Worm (Caenorhabditis elegans) whole organism, L4 larva: ENCODE data around the gene M03A1.3.
A peak's percentile ranks its signal among the peaks of the same experiment; 100 is the strongest.

Experiments used
- D1046.2 ChIP-seq: fragments of 200-800 bp; sonication (Bioruptor generic); IDR thresholded peaks from 2 replicates; pipeline ENCODE4 v1.3.6; 2022; ENCODE audit warnings: missing genetic modification characterization, missing compliant biosample characterization
- T20F7.1 ChIP-seq: fragments of 200-800 bp; sonication (Bioruptor generic); optimal IDR thresholded peaks from 2 replicates; lab custom pipeline; 2018; ENCODE audit warnings: mild to moderate bottlenecking, missing genetic modification characterization, missing compliant biosample characterization
- Y105C5A.15 ChIP-seq: fragments of 200-800 bp; sonication (Bioruptor generic); IDR thresholded peaks from 2 replicates; pipeline ENCODE4 v1.3.6; 2022; ENCODE audit warnings: missing genetic modification characterization, missing compliant biosample characterization
- Y5F2A.4 ChIP-seq: fragments of 200-800 bp; sonication (Bioruptor generic); optimal IDR thresholded peaks from 2 replicates; lab custom pipeline; 2018; ENCODE audit warnings: mild to moderate bottlenecking, missing genetic modification characterization, missing compliant biosample characterization
- aha-1 ChIP-seq: fragments of 150-350 bp; peaks from one replicate; lab custom pipeline; 2014; ENCODE audit warnings: missing biosample characterization, missing genetic modification characterization
- aly-2 ChIP-seq: sonication (generic microtip); optimal IDR thresholded peaks from 2 replicates; lab custom pipeline; 2018; ENCODE audit warnings: missing biosample characterization, missing genetic modification characterization
- ama-1 ChIP-seq: fragments of 150-350 bp; optimal IDR thresholded peaks from 2 replicates; lab custom pipeline; 2014; ENCODE audit warnings: inconsistent platforms, mixed read lengths
- attf-4 ChIP-seq: sonication (generic microtip); optimal IDR thresholded peaks from 3 replicates; lab custom pipeline; 2017; ENCODE audit warnings: missing biosample characterization, missing genetic modification characterization
- ceh-32 ChIP-seq: sonication (generic microtip); optimal IDR thresholded peaks from 2 replicates; lab custom pipeline; 2016; ENCODE audit warnings: mild to moderate bottlenecking, missing genetic modification characterization, missing compliant biosample characterization; ENCODE audit not compliant: poor library complexity
- ces-1 ChIP-seq: fragments of 150-350 bp; sonication (generic microtip); optimal IDR thresholded peaks from 4 replicates; lab custom pipeline; 2014; ENCODE audit warnings: missing biosample characterization, missing genetic modification reagents, missing genetic modification characterization
- ctbp-1 ChIP-seq: fragments of 200-800 bp; sonication (Bioruptor generic); IDR thresholded peaks from 2 replicates; pipeline ENCODE4 v1.3.6; 2022; ENCODE audit warnings: missing genetic modification reagents, missing genetic modification characterization, missing compliant biosample characterization
- daf-8 ChIP-seq: fragments of 200-800 bp; sonication (Bioruptor generic); IDR thresholded peaks from 2 replicates; pipeline ENCODE4 v1.3.6; 2022; ENCODE audit warnings: missing genetic modification characterization, missing compliant biosample characterization
- dmd-9 ChIP-seq: fragments of 200-800 bp; sonication (Bioruptor generic); IDR thresholded peaks from 2 replicates; pipeline ENCODE4 v1.3.6; 2022; ENCODE audit warnings: missing genetic modification reagents, missing genetic modification characterization, missing compliant biosample characterization
- hif-1 ChIP-seq, 2 experiments: sonication (generic microtip); optimal IDR thresholded peaks; 2 replicates each; lab custom pipeline; 2016 to 2017; ENCODE audit warnings: missing compliant biosample characterization in 2 of 2, missing genetic modification characterization in 2 of 2, missing genetic modification reagents in 2 of 2, missing genotype in 2 of 2, mild to moderate bottlenecking in 1 of 2
- hlh-11 ChIP-seq: fragments of 200-800 bp; sonication (Bioruptor generic); optimal IDR thresholded peaks from 2 replicates; lab custom pipeline; 2018; ENCODE audit warnings: mild to moderate bottlenecking, missing genetic modification characterization, missing compliant biosample characterization
- hlh-30 ChIP-seq: sonication (generic microtip); optimal IDR thresholded peaks from 2 replicates; lab custom pipeline; 2017; ENCODE audit warnings: antibody characterized with exemption, mild to moderate bottlenecking, missing genetic modification characterization, missing compliant biosample characterization; ENCODE audit not compliant: insufficient read depth
- lin-29 ChIP-seq: fragments of 200-800 bp; sonication (Bioruptor generic); IDR thresholded peaks from 2 replicates; pipeline ENCODE4 v1.3.6; 2022; ENCODE audit warnings: missing genetic modification reagents, missing genetic modification characterization, missing compliant biosample characterization
- madf-5 ChIP-seq, 2 experiments: fragments of 200-800 bp; sonication (Bioruptor generic); IDR thresholded peaks; 2 replicates each; pipeline ENCODE4 v1.3.6; 2022; ENCODE audit warnings: missing compliant biosample characterization in 2 of 2, missing genetic modification characterization in 2 of 2
- mep-1 ChIP-seq: fragments of 150-350 bp; sonication (generic microtip); optimal IDR thresholded peaks from 3 replicates; lab custom pipeline; 2014; ENCODE audit warnings: missing biosample characterization, missing genetic modification characterization
- mxl-2 ChIP-seq: fragments of 200-800 bp; sonication (Bioruptor generic); conservative IDR thresholded peaks from 2 replicates; pipeline ENCODE4 v1.3.6; 2022; ENCODE audit warnings: missing genetic modification reagents, missing genetic modification characterization, missing compliant biosample characterization
- nhr-28 ChIP-seq: fragments of 150-350 bp; optimal IDR thresholded peaks from 2 replicates; lab custom pipeline; 2014; ENCODE audit warnings: missing biosample characterization, missing genetic modification characterization
- nhr-48 ChIP-seq: sonication (generic microtip); optimal IDR thresholded peaks from 2 replicates; lab custom pipeline; 2016; ENCODE audit warnings: mild to moderate bottlenecking, missing genetic modification characterization, missing compliant biosample characterization
- rbr-2 ChIP-seq: sonication (generic microtip); optimal IDR thresholded peaks from 2 replicates; lab custom pipeline; 2016; ENCODE audit warnings: missing genotype, missing genetic modification characterization, missing compliant biosample characterization
- set-16 ChIP-seq: fragments of 200-800 bp; sonication (Bioruptor generic); IDR thresholded peaks from 2 replicates; pipeline ENCODE4 v1.3.6; 2022; ENCODE audit warnings: missing genetic modification reagents, missing genetic modification characterization, missing compliant biosample characterization
- snpc-1.2 ChIP-seq: fragments of 200-800 bp; sonication (Bioruptor generic); IDR thresholded peaks from 2 replicates; pipeline ENCODE4 v1.3.6; 2022; ENCODE audit warnings: missing genetic modification reagents, missing genetic modification characterization, missing compliant biosample characterization
- spr-1 ChIP-seq: sonication (generic microtip); optimal IDR thresholded peaks from 2 replicates; lab custom pipeline; 2016; ENCODE audit warnings: mild to moderate bottlenecking, missing genetic modification characterization, missing compliant biosample characterization
- spr-3 ChIP-seq: fragments of 200-800 bp; sonication (Bioruptor generic); optimal IDR thresholded peaks from 2 replicates; lab custom pipeline; 2018; ENCODE audit warnings: mild to moderate bottlenecking, missing genetic modification characterization, missing compliant biosample characterization
- tag-97 ChIP-seq: fragments of 200-800 bp; sonication (Bioruptor generic); IDR thresholded peaks from 2 replicates; pipeline ENCODE4 v1.3.6; 2022; ENCODE audit warnings: missing genetic modification characterization, missing compliant biosample characterization
- unc-130 ChIP-seq: sonication (generic microtip); optimal IDR thresholded peaks from 2 replicates; lab custom pipeline; 2016; ENCODE audit warnings: missing genetic modification reagents, missing genetic modification characterization, missing compliant biosample characterization
- unc-62 ChIP-seq, 3 experiments: fragments of 150-350 bp in 1 of 3; sonication (generic microtip); optimal IDR thresholded peaks in 2 of 3; peaks in 1 of 3; 1 replicate in 1 of 3; 2 replicates in 2 of 3; lab custom pipeline; 2014 to 2017; ENCODE audit warnings: missing biosample characterization in 3 of 3, missing genetic modification characterization in 3 of 3, missing genetic modification reagents in 3 of 3, missing genotype in 1 of 3
- vab-7 ChIP-seq: fragments of 200-800 bp; sonication (Bioruptor generic); IDR thresholded peaks from 2 replicates; pipeline ENCODE4 v1.3.6; 2022; ENCODE audit warnings: missing genetic modification reagents, missing genetic modification characterization, missing compliant biosample characterization
- zag-1 ChIP-seq: fragments of 150-350 bp; optimal IDR thresholded peaks from 2 replicates; lab custom pipeline; 2014; ENCODE audit warnings: missing biosample characterization, missing genetic modification characterization
- zfp-3 ChIP-seq: fragments of 200-800 bp; sonication (Bioruptor generic); conservative IDR thresholded peaks from 2 replicates; pipeline ENCODE4 v1.3.6; 2022; ENCODE audit warnings: missing genetic modification reagents, missing genetic modification characterization, missing compliant biosample characterization

M03A1.3 gene

DNA sequence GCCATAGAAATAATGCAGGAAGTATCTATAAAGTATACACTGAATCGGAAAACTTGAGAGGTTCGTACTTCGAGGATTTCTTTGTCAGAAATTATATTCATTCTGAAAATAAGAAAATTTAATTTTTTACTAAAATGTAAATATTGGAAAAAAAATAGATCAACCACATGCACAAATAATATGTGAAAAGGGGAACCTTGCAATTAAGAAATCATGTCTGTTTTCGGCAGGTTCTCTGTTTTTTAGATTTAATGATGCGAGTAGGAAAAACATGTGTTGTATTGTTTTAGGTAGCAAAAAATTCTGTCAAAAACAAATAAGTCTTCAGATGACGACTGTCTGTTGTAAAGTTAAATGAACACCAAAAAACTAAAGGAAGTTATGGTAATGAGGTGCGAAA, 20.4 kb upstream of the M03A1.3 start, which contains the start of gene sra-33:
Gene sra-33, minus strand, starts transcription at position 101 of the 400 bp plus-strand sequence.
- TF ChIP-seq set-16: no peak
- TF ChIP-seq zfp-3 (GFP tag; lab: Robert Waterston, UW): no peak
- no peak for TF ChIP-seq spr-3 (GFP tag; lab: Kevin White, UChicago)
- no peak for TF ChIP-seq D1046.2 (GFP tag; lab: Robert Waterston, UW)
- TF ChIP-seq rbr-2: no peak
- TF ChIP-seq snpc-1.2 (GFP tag; lab: Robert Waterston, UW): no peak
- TF ChIP-seq hif-1 (tag; optimal IDR thresholded peaks at IDR 0.05; lab: Kevin White, UChicago): no peak
- no peak for TF ChIP-seq mep-1 (tag; lab: Kevin White, UChicago)
- TF ChIP-seq hlh-11: no peak
- TF ChIP-seq T20F7.1 (GFP tag; lab: Kevin White, UChicago): no peak
- no peak for TF ChIP-seq aly-2 (tag; lab: Kevin White, UChicago)
- no peak for TF ChIP-seq vab-7 (GFP tag; lab: Robert Waterston, UW)
- TF ChIP-seq madf-5 (GFP tag; IDR thresholded peaks at IDR 0.05; lab: Robert Waterston, UW): no peak
- TF ChIP-seq Y5F2A.4 (GFP tag; lab: Kevin White, UChicago): no peak
- no peak for TF ChIP-seq ctbp-1 (GFP tag; lab: Robert Waterston, UW)
- no peak for TF ChIP-seq attf-4
- TF ChIP-seq ama-1 (lab: Kevin White, UChicago): no peak
- no peak for TF ChIP-seq mxl-2 (GFP tag; lab: Robert Waterston, UW)
- TF ChIP-seq, all 104 proteins: peak for 0

DNA sequence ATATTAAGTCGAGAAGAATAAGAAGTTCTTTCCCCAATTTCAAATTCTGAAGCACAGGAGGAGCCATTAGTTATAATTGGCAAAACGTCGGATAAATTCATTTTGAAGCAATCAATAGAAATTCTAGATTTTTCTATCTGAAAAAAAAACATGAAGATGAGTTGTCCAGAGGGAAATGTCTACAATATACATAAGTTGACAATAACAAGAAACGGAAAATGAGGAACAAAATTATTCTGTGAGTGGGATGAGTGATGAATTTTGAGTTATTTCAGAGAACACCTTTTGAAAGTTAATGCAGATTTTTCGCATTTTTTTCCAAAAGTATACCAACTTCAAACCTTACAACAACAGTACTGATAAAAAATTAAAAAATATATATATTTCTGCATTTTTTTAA, 17.0 kb upstream of the M03A1.3 start, which contains the start of gene sra-36:
Gene sra-36, minus strand, starts transcription at position 101 of the 400 bp plus-strand sequence.
- TF ChIP-seq rbr-2 (no peak), ceh-32 (tag; lab: Kevin White, UChicago) (no peak), ces-1 (GFP tag; lab: Kevin White, UChicago) (no peak), snpc-1.2 (GFP tag; lab: Robert Waterston, UW) (no peak), zag-1 (tag; lab: Kevin White, UChicago) (no peak), daf-8 (GFP tag; lab: Robert Waterston, UW) (no peak), lin-29 (GFP tag; lab: Robert Waterston, UW) (no peak), madf-5 (GFP tag; IDR thresholded peaks at IDR 0.05; lab: Robert Waterston, UW) (no peak), tag-97 (GFP tag; lab: Robert Waterston, UW) (no peak), dmd-9 (GFP tag; lab: Robert Waterston, UW) (no peak), aha-1 (tag; lab: Kevin White, UChicago) (no peak), unc-130 (GFP tag; lab: Kevin White, UChicago) (no peak), Y105C5A.15 (no peak), hlh-30 (tag; lab: Kevin White, UChicago) (no peak)

DNA sequence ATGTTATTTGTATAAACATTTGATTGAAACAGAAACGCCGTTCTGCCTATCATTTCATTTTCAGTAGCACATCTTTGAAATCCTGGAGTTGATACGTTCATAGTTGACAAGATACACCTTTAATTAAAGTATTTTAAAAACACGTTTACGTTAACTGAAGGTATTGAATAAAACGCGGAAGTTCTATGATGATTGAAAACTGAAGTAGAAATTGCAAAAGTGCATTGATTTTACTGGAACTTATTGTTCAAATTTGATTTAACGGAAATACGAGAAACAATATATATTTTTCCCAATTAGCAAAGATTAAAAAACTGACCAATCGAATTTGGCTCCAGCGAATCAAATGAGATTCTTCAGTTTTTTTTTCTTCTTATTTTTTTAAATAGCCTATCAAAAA, 14.0 kb upstream of the M03A1.3 start, which contains the start of gene sra-34:
Gene sra-34, minus strand, starts transcription at position 101 of the 400 bp plus-strand sequence.
- TF ChIP-seq nhr-48 (tag; lab: Kevin White, UChicago): no peak
- no peak for TF ChIP-seq spr-1 (tag; lab: Kevin White, UChicago)
- TF ChIP-seq aha-1 (tag; lab: Kevin White, UChicago): peak; percentile 54

- peak; percentile 7 for TF ChIP-seq nhr-28 (tag; lab: Kevin White, UChicago)
- TF ChIP-seq attf-4: no peak
- peak in 1 of 2 experiments; percentile 30 for TF ChIP-seq unc-62 (GFP tag; optimal IDR thresholded peaks at IDR 0.05 in 1 of 2; lab: Kevin White, UChicago)
- no peak for TF ChIP-seq unc-62 (tag; optimal IDR thresholded peaks at IDR 0.05; lab: Kevin White, UChicago)
Measured at ce11 chrII:4548408-4548807, 9.2 kb upstream of the M03A1.3 start.
